Worm (Caenorhabditis elegans) whole organism, mixed stage, embryonic: ENCODE results near the gene ugt-13.

Source experiments
- M03D4.4 ChIP-seq: sonication (generic microtip); optimal IDR thresholded peaks from 2 replicates; lab custom pipeline; 2017; ENCODE audit warnings: mild to moderate bottlenecking, missing genetic modification characterization, missing compliant biosample characterization
- bed-3 ChIP-seq: fragments of 200-800 bp; sonication (Bioruptor generic); optimal IDR thresholded peaks from 3 replicates; lab custom pipeline; 2018; ENCODE audit warnings: mild to moderate bottlenecking, missing genetic modification characterization, moderate library complexity, missing compliant biosample characterization
- blmp-1 ChIP-seq: fragments of 150-350 bp; optimal IDR thresholded peaks from 2 replicates; lab custom pipeline; 2014; ENCODE audit warnings: missing biosample characterization, missing genetic modification characterization
- ceh-39 ChIP-seq: fragments of 150-350 bp; optimal IDR thresholded peaks from 2 replicates; lab custom pipeline; 2014; ENCODE audit warnings: missing biosample characterization, missing genetic modification characterization
- ceh-43 ChIP-seq: fragments of 200-800 bp; sonication (Bioruptor generic); optimal IDR thresholded peaks from 2 replicates; lab custom pipeline; 2018; ENCODE audit warnings: mild to moderate bottlenecking, missing genetic modification characterization, moderate library complexity, missing compliant biosample characterization
- ces-1 ChIP-seq: fragments of 150-350 bp; optimal IDR thresholded peaks from 2 replicates; lab custom pipeline; 2014; ENCODE audit warnings: missing biosample characterization, missing genetic modification reagents, missing genetic modification characterization
- drap-1 ChIP-seq: fragments of 200-800 bp; sonication (Bioruptor generic); optimal IDR thresholded peaks from 3 replicates; lab custom pipeline; 2018; ENCODE audit warnings: mild to moderate bottlenecking, missing genetic modification characterization, missing compliant biosample characterization
- elt-1 ChIP-seq: sonication (generic microtip); optimal IDR thresholded peaks from 2 replicates; lab custom pipeline; 2017; ENCODE audit warnings: missing genetic modification characterization, mild to moderate bottlenecking, missing compliant biosample characterization, antibody characterized with exemption, moderate library complexity, borderline replicate concordance; ENCODE audit not compliant: insufficient read depth
- elt-3 ChIP-seq: fragments of 150-350 bp; optimal IDR thresholded peaks from 2 replicates; lab custom pipeline; 2014; ENCODE audit warnings: missing biosample characterization, missing genetic modification characterization
- flh-1 ChIP-seq: fragments of 200-800 bp; sonication (Bioruptor generic); optimal IDR thresholded peaks from 2 replicates; lab custom pipeline; 2018; ENCODE audit warnings: mild to moderate bottlenecking, missing genetic modification characterization, moderate library complexity, missing compliant biosample characterization
- ham-2 ChIP-seq: fragments of 200-800 bp; sonication (Bioruptor generic); optimal IDR thresholded peaks from 2 replicates; lab custom pipeline; 2018; ENCODE audit warnings: mild to moderate bottlenecking, missing genetic modification characterization, missing compliant biosample characterization
- hlh-1 ChIP-seq: fragments of 150-350 bp; optimal IDR thresholded peaks from 2 replicates; lab custom pipeline; 2014; ENCODE audit warnings: missing biosample characterization, missing genetic modification reagents, missing genetic modification characterization
- lin-13 ChIP-seq: fragments of 150-350 bp; optimal IDR thresholded peaks from 2 replicates; lab custom pipeline; 2014; ENCODE audit warnings: missing biosample characterization, missing genetic modification characterization
- lin-32 ChIP-seq: fragments of 200-800 bp; sonication (Bioruptor generic); optimal IDR thresholded peaks from 2 replicates; lab custom pipeline; 2018; ENCODE audit warnings: mild to moderate bottlenecking, missing genetic modification characterization, missing compliant biosample characterization
- lsy-2 ChIP-seq: fragments of 150-350 bp; optimal IDR thresholded peaks from 2 replicates; lab custom pipeline; 2014; ENCODE audit warnings: missing biosample characterization, missing genetic modification characterization
- mab-5 ChIP-seq: fragments of 150-350 bp; optimal IDR thresholded peaks from 2 replicates; lab custom pipeline; 2014; ENCODE audit warnings: missing biosample characterization, missing genetic modification characterization
- mep-1 ChIP-seq: fragments of 150-350 bp; optimal IDR thresholded peaks from 2 replicates; lab custom pipeline; 2017; ENCODE audit warnings: missing biosample characterization, missing genetic modification reagents, missing genetic modification characterization, inconsistent platforms
- mls-2 ChIP-seq: sonication (generic microtip); optimal IDR thresholded peaks from 2 replicates; lab custom pipeline; 2016; ENCODE audit warnings: mild to moderate bottlenecking, missing genetic modification characterization, moderate library complexity, missing compliant biosample characterization
- nhr-12 ChIP-seq: fragments of 150-350 bp; optimal IDR thresholded peaks from 2 replicates; lab custom pipeline; 2014; ENCODE audit warnings: missing biosample characterization, missing genetic modification characterization
- nhr-2 ChIP-seq: fragments of 150-350 bp; optimal IDR thresholded peaks from 2 replicates; lab custom pipeline; 2014; ENCODE audit warnings: missing biosample characterization, missing genetic modification characterization
- nhr-237 ChIP-seq: fragments of 150-350 bp; optimal IDR thresholded peaks from 2 replicates; lab custom pipeline; 2014; ENCODE audit warnings: missing biosample characterization, missing genetic modification characterization
- nhr-28 ChIP-seq: fragments of 150-350 bp; optimal IDR thresholded peaks from 2 replicates; lab custom pipeline; 2014; ENCODE audit warnings: missing biosample characterization, missing genetic modification characterization
- nhr-76 ChIP-seq: sonication (generic microtip); optimal IDR thresholded peaks from 2 replicates; lab custom pipeline; 2017; ENCODE audit warnings: missing biosample characterization, missing genetic modification characterization
- pha-4 ChIP-seq: fragments of 150-350 bp; optimal IDR thresholded peaks from 2 replicates; lab custom pipeline; 2018; ENCODE audit warnings: missing biosample characterization, missing genetic modification reagents, missing genetic modification characterization
- sem-2 ChIP-seq: fragments of 200-800 bp; sonication (Bioruptor generic); optimal IDR thresholded peaks from 2 replicates; lab custom pipeline; 2018; ENCODE audit warnings: mild to moderate bottlenecking, missing genetic modification characterization, missing compliant biosample characterization
- sptf-1 ChIP-seq: sonication (generic microtip); optimal IDR thresholded peaks from 2 replicates; lab custom pipeline; 2017; ENCODE audit warnings: mild to moderate bottlenecking, missing genetic modification characterization, moderate library complexity, missing compliant biosample characterization
- unc-120 ChIP-seq: sonication (generic microtip); optimal IDR thresholded peaks from 2 replicates; lab custom pipeline; 2017; ENCODE audit warnings: missing genetic modification characterization, missing compliant biosample characterization; ENCODE audit not compliant: poor library complexity, severe bottlenecking
- unc-62 ChIP-seq: fragments of 150-350 bp; optimal IDR thresholded peaks from 2 replicates; lab custom pipeline; 2014; ENCODE audit warnings: missing biosample characterization, missing genetic modification reagents, missing genetic modification characterization
- zip-8 ChIP-seq: fragments of 150-350 bp; optimal IDR thresholded peaks from 2 replicates; lab custom pipeline; 2014; ENCODE audit warnings: missing biosample characterization, missing genetic modification characterization
- ztf-11 ChIP-seq: fragments of 150-350 bp; optimal IDR thresholded peaks from 2 replicates; lab custom pipeline; 2014; ENCODE audit warnings: missing biosample characterization, missing genetic modification characterization

The ugt-13 gene

DNA sequence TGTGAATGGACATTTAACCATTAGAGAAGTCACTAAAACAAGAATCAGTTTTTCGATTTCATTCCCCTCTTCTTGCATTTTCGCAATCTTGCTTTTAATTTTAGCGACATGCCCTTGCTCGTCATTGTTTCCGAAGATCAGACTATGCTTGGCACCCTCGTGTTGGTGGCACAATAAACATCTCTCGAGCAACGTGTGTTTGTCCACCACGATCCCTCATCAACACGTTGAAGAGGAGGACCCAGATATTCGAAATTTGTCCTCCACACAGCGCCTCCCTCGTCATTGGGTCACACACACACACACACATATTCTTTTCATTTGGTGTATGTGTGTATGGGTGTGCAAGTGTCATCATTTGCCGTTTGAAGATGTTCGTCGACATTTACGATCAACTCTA, 43.3 kb upstream of the ugt-13 start, which contains the start of gene srd-32:
Gene srd-32 (plus strand): TSS at position 301 of the 400 bp plus-strand sequence.
- TF ChIP-seq mab-5 (no peak), ces-1 (GFP tag; lab: Kevin White, UChicago) (no peak), mep-1 (tag; lab: Kevin White, UChicago) (no peak), nhr-28 (tag; lab: Kevin White, UChicago) (no peak), elt-1 (tag; lab: Kevin White, UChicago) (no peak), ceh-39 (no peak), sem-2 (no peak), nhr-76 (no peak), nhr-2 (tag; lab: Kevin White, UChicago) (no peak), nhr-237 (tag; lab: Kevin White, UChicago) (no peak), pha-4 (tag; lab: Kevin White, UChicago) (no peak), bed-3 (GFP tag; lab: Kevin White, UChicago) (no peak), sptf-1 (no peak), unc-62 (GFP tag; lab: Kevin White, UChicago) (no peak), ham-2 (GFP tag; lab: Kevin White, UChicago) (no peak), lin-13 (no peak), blmp-1 (tag; lab: Kevin White, UChicago) (no peak), lin-32 (GFP tag; lab: Kevin White, UChicago) (no peak)

DNA sequence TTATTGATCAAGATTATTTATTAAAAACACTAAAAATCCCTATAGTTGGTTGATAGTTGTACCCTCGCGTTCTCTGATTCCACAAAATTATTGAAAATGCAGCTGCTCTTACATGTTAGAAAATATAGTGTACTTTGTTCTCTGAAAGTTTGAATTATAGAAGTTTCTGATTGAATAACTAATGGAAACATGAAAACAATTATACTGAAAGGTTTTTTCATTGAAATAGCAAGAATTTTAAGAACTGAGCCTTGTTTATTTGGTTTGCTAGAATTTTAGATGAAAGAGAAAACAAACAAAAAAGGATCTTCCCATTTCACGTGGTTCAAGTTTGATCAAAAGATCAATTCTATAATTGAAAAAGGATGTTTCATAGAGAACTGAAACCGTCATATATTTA, 41.1 kb upstream of the ugt-13 start:
- TF ChIP-seq ces-1 (GFP tag; lab: Kevin White, UChicago), result no peak
- no peak for TF ChIP-seq M03D4.4 (tag; lab: Kevin White, UChicago)
- TF ChIP-seq mab-5, result no peak
- no peak for TF ChIP-seq nhr-237 (tag; lab: Kevin White, UChicago)
- no peak for TF ChIP-seq mls-2
- no peak for TF ChIP-seq unc-120 (tag; lab: Kevin White, UChicago)
- no peak for TF ChIP-seq lsy-2 (tag; lab: Kevin White, UChicago)
- no peak for TF ChIP-seq ztf-11
- TF ChIP-seq nhr-76, result no peak
- no peak for TF ChIP-seq ham-2 (GFP tag; lab: Kevin White, UChicago)
- no peak for TF ChIP-seq hlh-1 (tag; lab: Kevin White, UChicago)
- TF ChIP-seq lin-13, result no peak
- TF ChIP-seq drap-1, result no peak
- no peak for TF ChIP-seq mep-1 (tag; lab: Kevin White, UChicago)

DNA sequence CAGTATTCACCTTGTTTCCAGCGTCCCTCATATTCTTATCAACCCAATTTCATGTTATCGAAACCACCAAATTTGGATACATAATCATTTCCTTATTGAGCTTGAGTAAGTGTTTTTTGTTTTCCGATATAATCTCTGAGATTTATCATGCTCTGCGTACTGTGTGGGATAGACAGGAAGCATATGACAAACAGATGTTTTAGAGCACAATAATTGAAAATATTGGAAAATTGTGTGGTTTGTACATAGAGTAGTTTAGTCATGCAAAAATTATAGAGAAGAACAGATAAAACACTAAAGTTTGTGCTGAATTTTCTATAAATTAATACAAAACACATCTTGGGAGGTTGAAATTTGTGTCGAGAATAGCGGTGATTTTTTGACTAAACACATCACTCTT, 40.0 kb upstream of the ugt-13 start:
- TF ChIP-seq zip-8 (tag; lab: Kevin White, UChicago) (no peak), mls-2 (no peak), elt-3 (tag; lab: Kevin White, UChicago) (no peak), bed-3 (GFP tag; lab: Kevin White, UChicago) (no peak), nhr-76 (no peak), M03D4.4 (tag; lab: Kevin White, UChicago) (no peak), nhr-237 (tag; lab: Kevin White, UChicago) (no peak), flh-1 (GFP tag; lab: Kevin White, UChicago) (no peak), unc-62 (GFP tag; lab: Kevin White, UChicago) (no peak)

DNA sequence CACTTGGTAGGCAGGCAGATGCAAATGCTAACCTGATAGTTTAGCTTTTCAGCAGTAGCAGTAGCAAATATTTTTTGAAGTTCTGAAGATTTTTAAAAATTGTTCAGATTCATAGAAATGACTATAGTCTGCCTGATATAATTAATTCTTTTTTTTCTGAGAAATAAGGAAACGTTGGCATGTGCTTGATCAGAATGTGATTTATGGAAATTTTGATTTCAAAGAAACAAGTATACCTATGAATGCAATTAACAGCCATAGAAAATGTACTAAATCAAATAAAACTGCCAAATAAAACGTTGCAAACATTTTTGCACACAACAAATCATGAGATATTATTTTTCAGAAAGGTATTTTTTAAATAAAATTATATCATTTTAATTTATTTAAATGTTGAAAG, 38.1 kb upstream of the ugt-13 start:
- TF ChIP-seq lin-32 (GFP tag; lab: Kevin White, UChicago) (no peak), hlh-1 (tag; lab: Kevin White, UChicago) (no peak), bed-3 (GFP tag; lab: Kevin White, UChicago) (no peak), nhr-2 (tag; lab: Kevin White, UChicago) (no peak), lin-13 (no peak), nhr-12 (tag; lab: Kevin White, UChicago) (no peak), flh-1 (GFP tag; lab: Kevin White, UChicago) (no peak), ceh-43 (GFP tag; lab: Kevin White, UChicago) (no peak), nhr-76 (no peak), nhr-28 (tag; lab: Kevin White, UChicago) (no peak), ceh-39 (no peak), mab-5 (no peak), blmp-1 (tag; lab: Kevin White, UChicago) (no peak), M03D4.4 (tag; lab: Kevin White, UChicago) (no peak)

DNA sequence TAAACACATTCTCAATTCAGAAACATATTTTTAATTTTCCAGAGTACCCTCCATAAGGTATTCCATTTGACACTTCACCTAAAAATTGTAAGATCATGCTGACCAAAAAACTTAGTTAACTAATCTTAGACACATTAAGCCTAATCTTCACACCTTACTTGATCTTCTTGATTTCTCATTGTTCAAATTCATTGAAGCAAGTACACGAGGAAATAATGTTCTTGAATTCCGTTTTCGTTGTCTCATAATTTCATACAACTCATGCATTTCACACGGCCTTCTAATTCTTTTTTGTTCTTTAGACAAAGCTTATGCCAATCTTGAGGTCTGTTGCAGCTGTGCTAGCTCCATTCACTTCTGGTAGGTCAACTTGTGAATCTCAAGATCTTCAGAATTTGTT, 36.7 kb upstream of the ugt-13 start, which contains the start of gene srd-33:
Gene srd-33 (plus strand): TSS at position 301 of the 400 bp plus-strand sequence.
- TF ChIP-seq nhr-237 (tag; lab: Kevin White, UChicago) (no peak), elt-3 (tag; lab: Kevin White, UChicago) (no peak), unc-120 (tag; lab: Kevin White, UChicago) (no peak), nhr-76 (no peak), blmp-1 (tag; lab: Kevin White, UChicago) (no peak), ces-1 (GFP tag; lab: Kevin White, UChicago) (no peak)
